Worm (Caenorhabditis elegans) whole organism, L3 larva: ENCODE data around the gene F54D5.15.

Experiments used
- egl-27 ChIP-seq: sonication (generic microtip); optimal IDR thresholded peaks from 4 replicates; lab custom pipeline; 2017; ENCODE audit warnings: missing biosample characterization, missing genetic modification reagents, missing genetic modification characterization
- nhr-12 ChIP-seq: fragments of 150-350 bp; optimal IDR thresholded peaks from 2 replicates; lab custom pipeline; 2014; ENCODE audit warnings: missing biosample characterization, missing genetic modification characterization
- nhr-67 ChIP-seq: fragments of 150-350 bp; optimal IDR thresholded peaks from 2 replicates; lab custom pipeline; 2014; ENCODE audit warnings: missing biosample characterization, missing genetic modification characterization

ce11 chrII:11612034-11612723 lies 48.2 kb upstream of the F54D5.15 start, which contains the start of gene F07A11.5:
- TF ChIP-seq nhr-12 (tag; lab: Kevin White, UChicago): no peak
- TF ChIP-seq egl-27 (tag; lab: Kevin White, UChicago): no peak
- no peak for TF ChIP-seq nhr-67 (tag; lab: Kevin White, UChicago)
